Worm (Caenorhabditis elegans): Measurements from ENCODE around the gene C10A4.4.

C10A4.4 gene

DNA sequence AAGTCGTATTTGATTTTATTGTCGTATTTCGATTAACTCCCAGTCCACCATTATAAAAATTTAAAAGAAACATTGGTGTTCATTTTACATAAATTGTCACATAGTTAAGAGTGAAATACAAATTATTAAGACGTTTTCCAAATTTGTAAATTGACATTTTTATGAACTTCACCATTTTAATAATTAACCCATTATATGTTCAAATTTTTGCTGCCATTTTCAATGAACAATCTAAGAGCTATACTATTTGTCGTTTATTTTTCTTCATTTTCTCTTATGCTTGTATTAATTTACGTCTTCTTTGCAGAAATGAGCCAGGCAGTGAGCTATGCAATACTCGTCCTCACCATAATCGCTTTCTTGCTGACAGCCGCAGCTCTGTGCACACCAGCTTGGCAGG is 30.3 kb downstream of the C10A4.4 start, which contains the start of gene clc-2:
Gene clc-2, plus strand, starts transcription at position 301 of the 400 bp plus-strand sequence.
- TF ChIP-seq jun-1 (tag; optimal IDR thresholded peaks at IDR 0.05) (no peak), lir-3 (tag; optimal IDR thresholded peaks at IDR 0.05; ENCODE audit: poor library complexity) (no peak), pax-3 (tag; optimal IDR thresholded peaks at IDR 0.05) (no peak), nhr-12 (tag; optimal IDR thresholded peaks at IDR 0.05) (no peak), elt-2 (tag; optimal IDR thresholded peaks at IDR 0.05) (no peak), ama-1 (optimal IDR thresholded peaks at IDR 0.05) (no peak), ceh-90 (tag; optimal IDR thresholded peaks at IDR 0.05) (no peak), alr-1 (tag; optimal IDR thresholded peaks at IDR 0.05; ENCODE audit: borderline replicate concordance) (no peak), unc-30 (tag; optimal IDR thresholded peaks at IDR 0.05) (no peak)

DNA sequence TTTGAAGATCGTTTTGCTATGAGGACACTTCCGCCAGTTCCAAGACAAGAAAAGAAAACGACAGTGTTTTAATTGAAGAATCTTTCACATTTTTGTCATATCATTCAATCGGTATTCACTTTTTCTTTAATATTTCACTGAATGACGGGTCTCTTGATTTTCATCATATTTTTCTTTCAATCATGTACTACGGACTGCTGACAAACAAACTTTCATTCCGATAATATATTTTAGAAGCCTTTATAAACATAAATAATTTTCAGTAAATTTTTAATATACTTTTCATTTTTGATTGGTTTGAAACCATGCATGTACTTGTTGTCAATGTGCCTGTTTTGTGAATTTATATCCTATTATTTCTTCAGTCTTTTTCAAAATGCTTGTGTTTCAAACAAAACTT is 32.4 kb downstream of the C10A4.4 start, which contains the start of gene clc-5:
Gene clc-5, plus strand, starts transcription at position 301 of the 400 bp plus-strand sequence.
- TF ChIP-seq nhr-77 (tag; optimal IDR thresholded peaks at IDR 0.05) = no peak
- TF ChIP-seq nhr-85 (tag) = peak; percentile 25
- TF ChIP-seq mab-9 (GFP tag; IDR thresholded peaks at IDR 0.05) = no peak
- no peak for TF ChIP-seq mdl-1 (tag; optimal IDR thresholded peaks at IDR 0.05)
- no peak for TF ChIP-seq lin-13 (GFP tag; optimal IDR thresholded peaks at IDR 0.05)
- TF ChIP-seq nhr-11 (tag; optimal IDR thresholded peaks at IDR 0.05) = no peak

DNA sequence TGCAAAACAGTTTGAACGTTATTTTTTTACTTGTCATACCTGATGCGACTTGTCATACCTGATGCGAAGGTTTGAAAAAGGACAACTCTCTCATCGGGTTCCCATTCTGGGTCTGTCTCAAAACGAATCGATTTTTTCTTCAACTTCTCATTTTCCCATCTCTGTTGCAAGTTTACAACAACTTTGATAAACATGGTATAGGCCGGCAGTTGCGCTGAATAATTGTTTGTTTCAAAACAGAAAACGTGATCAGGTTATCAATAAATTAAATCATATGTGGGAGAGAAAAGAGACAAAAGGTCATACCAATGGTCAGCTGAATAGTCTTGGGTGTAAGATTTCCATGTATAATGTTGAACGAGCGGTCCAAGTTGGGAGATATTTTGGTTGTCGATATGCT is 36.0 kb downstream of the C10A4.4 start:
- peak; percentile 50 for TF ChIP-seq nhr-20 (tag; optimal IDR thresholded peaks at IDR 0.05)
- TF ChIP-seq snu-23 (GFP tag; optimal IDR thresholded peaks at IDR 0.05) = peak; percentile 54
- peak; percentile 61 for TF ChIP-seq blmp-1 (tag; optimal IDR thresholded peaks at IDR 0.05)
- TF ChIP-seq ceh-63 (GFP tag; optimal IDR thresholded peaks at IDR 0.05) = no peak
- TF ChIP-seq hpl-2 (GFP tag; optimal IDR thresholded peaks at IDR 0.05) = no peak
- TF ChIP-seq lin-14 (GFP tag; optimal IDR thresholded peaks at IDR 0.05) = peak; percentile 48
- no peak for TF ChIP-seq ets-5 (GFP tag; IDR thresholded peaks at IDR 0.05)
- TF ChIP-seq swsn-7 (tag; optimal IDR thresholded peaks at IDR 0.05) = no peak
- no peak for TF ChIP-seq sox-4 (tag; optimal IDR thresholded peaks at IDR 0.05)
- peak; percentile 85 for TF ChIP-seq nhr-85 (tag)
- peak in 2 of 6 experiments; percentile 53 to 71 for TF ChIP-seq elt-3 (tag; optimal IDR thresholded peaks at IDR 0.05)
- TF ChIP-seq C34B4.2 (tag; optimal IDR thresholded peaks at IDR 0.05) = no peak
- peak in 1 of 2 experiments; percentile 13 for TF ChIP-seq mdl-1 (tag; optimal IDR thresholded peaks at IDR 0.05)
- 0 out of 2 replicates have a peak, but pooled peaks have one; percentile 8 for TF ChIP-seq nhr-19 (GFP tag; conservative IDR thresholded peaks at IDR 0.05)
- TF ChIP-seq nhr-71 (tag; optimal IDR thresholded peaks at IDR 0.05) = peak; percentile 52
- TF ChIP-seq nhr-76 (tag; optimal IDR thresholded peaks at IDR 0.05) = no peak
- TF ChIP-seq ceh-8 (GFP tag; optimal IDR thresholded peaks at IDR 0.05) = no peak
- no peak for TF ChIP-seq unc-130 (tag; optimal IDR thresholded peaks at IDR 0.05)
- peak in 1 of 2 experiments; percentile 67 for TF ChIP-seq lin-35 (GFP tag; optimal IDR thresholded peaks at IDR 0.05)
- no peak for TF ChIP-seq pax-3 (tag; optimal IDR thresholded peaks at IDR 0.05)
- TF ChIP-seq fkh-4 (tag; optimal IDR thresholded peaks at IDR 0.05; ENCODE audit: borderline replicate concordance) = no peak

DNA sequence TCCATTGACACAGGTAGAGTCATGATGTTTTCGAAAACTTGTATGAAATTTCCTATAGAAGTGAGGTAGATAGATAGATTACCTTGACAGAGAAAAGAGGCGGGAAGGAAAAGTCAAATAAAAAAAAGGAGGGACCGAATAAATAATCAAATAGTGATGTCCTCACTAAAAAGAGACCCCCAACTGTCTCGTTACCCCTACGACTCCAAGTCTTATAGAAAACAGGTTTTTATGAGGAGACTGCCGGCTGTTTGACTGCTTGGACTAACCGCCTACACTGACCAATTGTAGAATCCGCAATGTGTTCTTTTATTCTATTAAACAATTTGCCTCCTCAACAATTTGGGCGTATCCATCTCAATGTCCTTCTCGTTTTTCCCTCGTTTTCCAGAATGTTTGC is 37.1 kb downstream of the C10A4.4 start, which contains the start of gene C01C10.2:
Gene C01C10.2, minus strand, starts transcription at position 170 of the 400 bp plus-strand sequence.
- TF ChIP-seq lin-14 (GFP tag; optimal IDR thresholded peaks at IDR 0.05) (peak; percentile 65), snu-23 (GFP tag; optimal IDR thresholded peaks at IDR 0.05) (peak; percentile 4), nhr-90 (tag; optimal IDR thresholded peaks at IDR 0.05; ENCODE audit: poor library complexity) (no peak), elt-3 (tag; optimal IDR thresholded peaks at IDR 0.05) (peak in 1 of 6 experiments; percentile 40), nhr-85 (tag) (peak; percentile 87), grh-1 (GFP tag; IDR thresholded peaks at IDR 0.05) (peak; percentile 83), nhr-71 (tag; optimal IDR thresholded peaks at IDR 0.05) (peak; percentile 29), zag-1 (tag; optimal IDR thresholded peaks at IDR 0.05) (no peak), nhr-20 (tag; optimal IDR thresholded peaks at IDR 0.05) (peak; percentile 13)
